Worm (Caenorhabditis elegans) whole organism, early embryonic: ENCODE measurements around the gene seb-3.

ENCODE experiments used
- flt-1 ChIP-seq: fragments of 200-800 bp; sonication (Bioruptor generic); IDR thresholded peaks from 2 replicates; pipeline ENCODE4 v1.3.6; 2022; ENCODE audit warnings: missing genetic modification characterization, missing compliant biosample characterization
- hmg-4 ChIP-seq: fragments of 200-800 bp; sonication (Bioruptor generic); optimal IDR thresholded peaks from 2 replicates; lab custom pipeline; 2018; ENCODE audit warnings: mild to moderate bottlenecking, missing genetic modification characterization, missing compliant biosample characterization
- scrt-1 ChIP-seq: fragments of 200-800 bp; sonication (Bioruptor generic); IDR thresholded peaks from 2 replicates; pipeline ENCODE4 v1.3.6; 2022; ENCODE audit warnings: missing genetic modification characterization, missing compliant biosample characterization
- tra-4 ChIP-seq: sonication (generic microtip); optimal IDR thresholded peaks from 2 replicates; lab custom pipeline; 2017; ENCODE audit warnings: missing genetic modification characterization, missing compliant biosample characterization

The seb-3 gene

ce11 chrX:15079406-15079805 lies 53.3 kb downstream of the seb-3 start:
- TF ChIP-seq scrt-1: no peak
- TF ChIP-seq flt-1 (GFP tag; lab: Robert Waterston, UW): no peak
- no peak for TF ChIP-seq tra-4 (tag; lab: Kevin White, UChicago)
- TF ChIP-seq hmg-4: no peak
